Worm (Caenorhabditis elegans) whole organism, L3 larva: Measurements from ENCODE around the gene rps-1.

Experiments
- ama-1 ChIP-seq: fragments of 150-350 bp; optimal IDR thresholded peaks from 2 replicates; lab custom pipeline; 2018
- ceh-82 ChIP-seq: fragments of 150-350 bp; optimal IDR thresholded peaks from 2 replicates; lab custom pipeline; 2014; ENCODE audit warnings: missing biosample characterization, missing genetic modification characterization
- elt-1 ChIP-seq: fragments of 150-350 bp; optimal IDR thresholded peaks from 2 replicates; lab custom pipeline; 2014; ENCODE audit warnings: missing biosample characterization, missing genetic modification characterization
- fkh-2 ChIP-seq: fragments of 150-350 bp; optimal IDR thresholded peaks from 2 replicates; lab custom pipeline; 2014; ENCODE audit warnings: missing biosample characterization, missing genetic modification reagents, missing genetic modification characterization
- fos-1 ChIP-seq: fragments of 150-350 bp; optimal IDR thresholded peaks from 2 replicates; lab custom pipeline; 2014; ENCODE audit warnings: missing biosample characterization, missing genetic modification characterization
- lin-39 ChIP-seq: fragments of 150-350 bp; optimal IDR thresholded peaks from 2 replicates; lab custom pipeline; 2018; ENCODE audit warnings: missing biosample characterization, missing genetic modification reagents, missing genetic modification characterization
- nhr-11 ChIP-seq: fragments of 150-350 bp; optimal IDR thresholded peaks from 2 replicates; lab custom pipeline; 2014; ENCODE audit warnings: missing biosample characterization, missing genetic modification characterization
- nhr-12 ChIP-seq: fragments of 150-350 bp; optimal IDR thresholded peaks from 2 replicates; lab custom pipeline; 2014; ENCODE audit warnings: missing biosample characterization, missing genetic modification characterization
- nhr-237 ChIP-seq: fragments of 150-350 bp; optimal IDR thresholded peaks from 2 replicates; lab custom pipeline; 2014; ENCODE audit warnings: missing biosample characterization, missing genetic modification characterization
- pqm-1 ChIP-seq: fragments of 150-350 bp; optimal IDR thresholded peaks from 2 replicates; lab custom pipeline; 2017; ENCODE audit warnings: missing biosample characterization, missing genetic modification characterization, inconsistent platforms
- snpc-4 ChIP-seq: fragments of 150-350 bp; optimal IDR thresholded peaks from 2 replicates; lab custom pipeline; 2014; ENCODE audit warnings: missing biosample characterization, missing genetic modification characterization
- unc-39 ChIP-seq: sonication (generic microtip); optimal IDR thresholded peaks from 4 replicates; lab custom pipeline; 2017; ENCODE audit warnings: missing biosample characterization, missing genetic modification characterization
- unc-62 ChIP-seq: fragments of 150-350 bp; sonication (generic microtip); optimal IDR thresholded peaks from 4 replicates; lab custom pipeline; 2014; ENCODE audit warnings: missing biosample characterization, missing genetic modification reagents, missing genetic modification characterization
- ztf-11 ChIP-seq: fragments of 150-350 bp; optimal IDR thresholded peaks from 2 replicates; lab custom pipeline; 2014; ENCODE audit warnings: missing biosample characterization, missing genetic modification characterization

DNA sequence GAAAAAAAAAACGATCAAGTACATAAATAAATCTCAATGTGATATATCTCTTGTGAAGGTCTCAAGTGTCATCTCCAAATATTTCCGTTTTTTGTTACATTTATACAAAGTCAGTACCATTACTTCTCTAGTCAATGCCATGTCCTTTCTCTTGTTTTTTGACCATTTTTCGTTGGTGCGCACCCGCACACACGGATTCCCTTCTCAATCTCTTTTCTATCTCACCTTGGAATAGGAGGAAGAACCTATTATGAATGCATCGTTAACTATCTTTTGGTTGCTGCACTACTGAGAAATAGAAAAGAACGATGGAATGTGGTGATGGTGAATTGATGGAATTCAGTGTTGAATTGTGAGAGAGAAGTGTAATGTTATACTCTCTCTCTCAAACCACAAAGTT lies 42.1 kb downstream of the rps-1 start:
- TF ChIP-seq ztf-11 (no peak), lin-39 (tag; lab: Kevin White, UChicago) (no peak), nhr-237 (tag; lab: Kevin White, UChicago) (no peak), nhr-12 (tag; lab: Kevin White, UChicago) (no peak), pqm-1 (tag; lab: Kevin White, UChicago) (no peak), ama-1 (lab: Kevin White, UChicago) (no peak), snpc-4 (no peak), fkh-2 (no peak), ceh-82 (no peak), unc-62 (GFP tag; lab: Kevin White, UChicago) (no peak), fos-1 (no peak), unc-39 (tag; lab: Kevin White, UChicago) (no peak), nhr-11 (no peak), elt-1 (tag; lab: Kevin White, UChicago) (no peak)
